Worm (Caenorhabditis elegans) whole organism, early embryonic: ENCODE measurements around the gene rpl-36.
A peak's percentile ranks its signal among the peaks of the same experiment; 100 is the strongest.

Experiments used
- B0310.2 ChIP-seq: sonication (generic microtip); optimal IDR thresholded peaks from 2 replicates; lab custom pipeline; 2016; ENCODE audit warnings: mild to moderate bottlenecking, missing genetic modification characterization, missing compliant biosample characterization
- F13C5.2 ChIP-seq: sonication (generic microtip); optimal IDR thresholded peaks from 2 replicates; lab custom pipeline; 2017; ENCODE audit warnings: mild to moderate bottlenecking, missing genetic modification characterization, inconsistent platforms, missing compliant biosample characterization
- aly-1 ChIP-seq: sonication (generic microtip); optimal IDR thresholded peaks from 2 replicates; lab custom pipeline; 2016; ENCODE audit warnings: missing genetic modification characterization, missing compliant biosample characterization
- ama-1 ChIP-seq: fragments of 150-350 bp; optimal IDR thresholded peaks from 2 replicates; lab custom pipeline; 2014
- ceh-13 ChIP-seq: fragments of 200-800 bp; sonication (Bioruptor generic); optimal IDR thresholded peaks from 2 replicates; lab custom pipeline; 2018; ENCODE audit warnings: mild to moderate bottlenecking, missing genetic modification characterization, missing compliant biosample characterization
- ceh-36 ChIP-seq: sonication (generic microtip); optimal IDR thresholded peaks from 2 replicates; lab custom pipeline; 2016; ENCODE audit warnings: missing genetic modification characterization, inconsistent platforms, missing compliant biosample characterization
- ets-7 ChIP-seq: sonication (generic microtip); optimal IDR thresholded peaks from 2 replicates; lab custom pipeline; 2016; ENCODE audit warnings: missing genotype, missing genetic modification characterization, missing compliant biosample characterization
- flt-1 ChIP-seq: fragments of 200-800 bp; sonication (Bioruptor generic); IDR thresholded peaks from 2 replicates; pipeline ENCODE4 v1.3.6; 2022; ENCODE audit warnings: missing genetic modification characterization, missing compliant biosample characterization
- hmbx-1 ChIP-seq: sonication (generic microtip); optimal IDR thresholded peaks from 2 replicates; lab custom pipeline; 2016; ENCODE audit warnings: mild to moderate bottlenecking, missing genetic modification characterization, missing compliant biosample characterization
- hmg-4 ChIP-seq: fragments of 200-800 bp; sonication (Bioruptor generic); optimal IDR thresholded peaks from 2 replicates; lab custom pipeline; 2018; ENCODE audit warnings: mild to moderate bottlenecking, missing genetic modification characterization, missing compliant biosample characterization
- hnd-1 ChIP-seq: sonication (generic microtip); optimal IDR thresholded peaks from 2 replicates; lab custom pipeline; 2016; ENCODE audit warnings: missing genetic modification characterization, missing compliant biosample characterization
- pes-1 ChIP-seq: fragments of 200-800 bp; sonication (Bioruptor generic); IDR thresholded peaks from 2 replicates; pipeline ENCODE4 v1.3.6; 2022; ENCODE audit warnings: missing genetic modification reagents, missing genetic modification characterization, missing compliant biosample characterization
- scrt-1 ChIP-seq: fragments of 200-800 bp; sonication (Bioruptor generic); IDR thresholded peaks from 2 replicates; pipeline ENCODE4 v1.3.6; 2022; ENCODE audit warnings: missing genetic modification characterization, missing compliant biosample characterization
- sea-1 ChIP-seq: fragments of 200-800 bp; sonication (Bioruptor generic); conservative IDR thresholded peaks from 2 replicates; pipeline ENCODE4 v1.3.6; 2022; ENCODE audit warnings: missing genetic modification characterization, missing compliant biosample characterization
- tbx-11 ChIP-seq: fragments of 200-800 bp; sonication (Bioruptor generic); IDR thresholded peaks from 2 replicates; pipeline ENCODE4 v1.3.6; 2022; ENCODE audit warnings: missing genetic modification characterization, missing compliant biosample characterization
- tbx-37 ChIP-seq: fragments of 200-800 bp; sonication (Bioruptor generic); conservative IDR thresholded peaks from 2 replicates; pipeline ENCODE4 v1.3.6; 2022; ENCODE audit warnings: missing genetic modification reagents, missing genetic modification characterization, missing compliant biosample characterization
- tra-4 ChIP-seq: sonication (generic microtip); optimal IDR thresholded peaks from 2 replicates; lab custom pipeline; 2017; ENCODE audit warnings: missing genetic modification characterization, missing compliant biosample characterization

Gene rpl-36

DNA sequence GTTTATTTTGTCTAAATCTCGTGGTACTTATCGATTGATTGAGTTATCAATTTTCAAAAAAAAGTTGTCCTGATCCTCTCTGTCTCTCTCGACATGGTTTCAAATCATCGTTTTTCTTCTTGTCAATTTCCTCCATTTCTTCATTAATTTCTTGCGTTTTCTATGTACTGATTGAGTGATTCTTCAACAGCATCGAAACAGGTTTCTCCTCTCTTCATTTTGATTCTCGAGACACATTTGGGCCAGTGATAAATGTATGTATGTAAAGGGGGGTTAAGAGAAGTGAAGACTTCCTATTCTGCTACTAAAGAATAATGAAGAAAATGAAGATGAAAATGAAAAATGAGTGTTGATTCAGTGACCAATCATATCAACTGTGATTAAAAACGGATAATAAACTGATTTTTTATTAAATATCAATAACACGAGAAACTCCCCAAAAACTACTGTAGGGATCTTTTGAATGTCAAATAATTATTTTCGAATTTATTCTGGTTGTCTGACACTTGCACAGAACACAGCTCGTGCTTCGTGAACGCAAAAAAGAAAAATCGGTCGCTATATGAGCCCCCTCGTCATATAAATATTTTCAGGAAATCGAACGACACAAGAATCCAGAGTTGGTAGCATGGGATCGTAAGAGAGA, 23.2 kb downstream of the rpl-36 start:
- TF ChIP-seq ceh-13 (GFP tag; lab: Kevin White, UChicago) (no peak), ceh-36 (tag; lab: Kevin White, UChicago) (no peak), tbx-37 (GFP tag; lab: Robert Waterston, UW) (no peak), B0310.2 (no peak)

DNA sequence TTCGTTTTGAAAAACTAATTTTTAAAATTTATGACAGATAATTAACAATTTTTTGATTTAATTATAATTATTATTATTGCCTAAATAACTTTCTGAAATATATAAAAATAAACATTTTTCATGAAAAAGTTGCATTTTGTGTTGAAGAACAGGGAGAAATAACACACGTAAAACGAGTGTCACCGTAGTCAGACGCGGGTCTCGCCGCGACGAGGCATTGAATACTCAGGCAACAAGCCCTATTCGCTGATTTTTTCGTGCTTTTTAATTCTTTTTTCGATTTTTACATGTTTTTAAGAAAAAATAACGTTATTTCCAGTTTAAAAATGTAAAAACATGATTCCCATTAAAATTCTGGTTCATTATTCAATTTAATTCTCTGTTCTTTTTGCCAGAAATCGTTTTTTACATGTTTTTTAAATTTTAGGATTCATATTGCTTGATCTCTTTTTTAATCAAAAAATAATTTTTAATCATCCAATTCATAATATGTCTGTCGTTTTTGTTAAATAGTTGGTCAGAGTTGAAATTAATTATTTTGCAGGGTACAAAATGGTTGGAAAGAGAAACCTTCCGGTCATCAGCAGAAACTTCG, 27.9 kb downstream of the rpl-36 start, which contains the start of gene rpl-6:
Gene rpl-6 (plus strand): TSS at position 545 of the 595 bp plus-strand sequence.
- TF ChIP-seq F13C5.2 (peak; percentile 69), ets-7 (no peak)

DNA sequence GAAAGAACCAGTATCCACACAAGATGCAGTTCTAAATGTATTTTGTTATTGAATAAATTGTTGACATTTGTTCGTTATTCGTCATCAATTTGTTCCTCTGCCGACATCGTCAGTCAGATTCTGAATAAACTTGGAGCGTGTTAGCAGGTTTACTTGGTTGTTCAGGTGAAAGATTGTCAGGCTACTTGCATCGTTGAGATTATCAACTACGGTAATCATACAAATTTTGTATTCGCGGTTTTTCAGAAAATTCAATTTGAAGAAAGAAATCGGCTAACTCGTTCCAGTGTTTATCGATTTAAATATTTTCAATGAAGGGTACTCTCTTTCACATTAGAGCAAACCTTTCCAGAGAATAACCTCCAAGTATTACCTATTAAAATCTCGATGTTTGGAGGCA, 29.7 kb downstream of the rpl-36 start, which contains the start of gene R151.2:
Gene R151.2 (plus strand): TSS at position 247 of the 400 bp plus-strand sequence.
- TF ChIP-seq hmg-4 (GFP tag; lab: Kevin White, UChicago), result no peak
- no peak for TF ChIP-seq hmbx-1 (tag; lab: Kevin White, UChicago)
- TF ChIP-seq tbx-37 (GFP tag; lab: Robert Waterston, UW), result no peak
- no peak for TF ChIP-seq B0310.2
- no peak for TF ChIP-seq ama-1 (lab: Kevin White, UChicago)
- no peak for TF ChIP-seq ceh-13 (GFP tag; lab: Kevin White, UChicago)
- no peak for TF ChIP-seq F13C5.2
- no peak for TF ChIP-seq pes-1
- TF ChIP-seq tra-4 (tag; lab: Kevin White, UChicago), result no peak

DNA sequence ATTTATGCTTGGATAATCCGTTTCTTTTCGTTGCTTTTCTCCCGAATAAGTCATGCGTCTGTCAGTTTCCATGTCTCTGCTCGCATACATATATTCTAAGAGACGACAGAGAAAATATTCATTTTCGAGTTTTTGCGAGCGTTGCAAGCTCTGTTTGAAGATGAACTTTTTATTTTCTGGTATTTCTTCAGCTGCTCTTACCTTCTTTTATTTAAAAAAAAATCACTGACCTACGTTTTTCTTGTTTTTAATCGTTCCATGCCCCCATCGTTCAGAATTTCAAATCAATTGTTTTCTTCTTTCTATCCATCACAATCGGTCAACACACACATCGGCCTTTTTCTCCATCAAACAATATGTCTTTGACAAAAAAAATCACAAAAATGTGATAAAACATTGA, 30.4 kb downstream of the rpl-36 start:
- TF ChIP-seq B0310.2, result no peak
- TF ChIP-seq pes-1, result no peak
- no peak for TF ChIP-seq F13C5.2
- no peak for TF ChIP-seq scrt-1
- no peak for TF ChIP-seq hmbx-1 (tag; lab: Kevin White, UChicago)
- TF ChIP-seq hnd-1 (tag; lab: Kevin White, UChicago), result no peak
- no peak for TF ChIP-seq hmg-4 (GFP tag; lab: Kevin White, UChicago)
- TF ChIP-seq ama-1 (lab: Kevin White, UChicago), result no peak
- TF ChIP-seq ceh-36 (tag; lab: Kevin White, UChicago), result no peak
- TF ChIP-seq tra-4 (tag; lab: Kevin White, UChicago), result no peak
- no peak for TF ChIP-seq sea-1 (GFP tag; lab: Robert Waterston, UW)
- TF ChIP-seq tbx-37 (GFP tag; lab: Robert Waterston, UW), result no peak
- no peak for TF ChIP-seq ceh-13 (GFP tag; lab: Kevin White, UChicago)
- TF ChIP-seq tbx-11 (GFP tag; lab: Robert Waterston, UW), result no peak
- TF ChIP-seq flt-1 (GFP tag; lab: Robert Waterston, UW), result no peak
- TF ChIP-seq aly-1 (tag; lab: Kevin White, UChicago), result no peak
- TF ChIP-seq ets-7, result no peak

DNA sequence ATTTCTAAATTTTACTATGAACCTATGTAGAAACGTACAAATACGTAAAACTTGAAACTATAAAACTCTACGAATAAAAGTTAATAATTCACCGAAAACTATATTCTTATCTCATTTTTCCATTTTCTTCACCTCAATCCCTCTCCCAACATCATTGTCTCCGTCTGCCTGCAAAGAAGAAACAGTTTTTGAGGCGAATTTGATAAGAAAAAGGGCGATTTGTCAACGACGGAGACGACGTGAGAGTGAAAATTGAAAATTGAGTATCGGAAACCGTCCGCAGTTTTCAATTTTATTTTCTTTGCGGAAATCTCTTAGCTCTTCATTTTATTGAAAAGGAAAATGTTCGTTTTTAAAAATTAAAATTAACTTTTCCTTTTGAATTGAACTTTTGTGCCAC, 32.0 kb downstream of the rpl-36 start:
- TF ChIP-seq hnd-1 (tag; lab: Kevin White, UChicago) (no peak), B0310.2 (no peak), ceh-13 (GFP tag; lab: Kevin White, UChicago) (no peak), ceh-36 (tag; lab: Kevin White, UChicago) (no peak), aly-1 (tag; lab: Kevin White, UChicago) (no peak), scrt-1 (no peak), flt-1 (GFP tag; lab: Robert Waterston, UW) (no peak), sea-1 (GFP tag; lab: Robert Waterston, UW) (no peak), F13C5.2 (no peak), tbx-37 (GFP tag; lab: Robert Waterston, UW) (no peak), hmbx-1 (tag; lab: Kevin White, UChicago) (no peak), tra-4 (tag; lab: Kevin White, UChicago) (no peak), ets-7 (no peak), tbx-11 (GFP tag; lab: Robert Waterston, UW) (no peak), hmg-4 (GFP tag; lab: Kevin White, UChicago) (no peak), ama-1 (lab: Kevin White, UChicago) (no peak)

DNA sequence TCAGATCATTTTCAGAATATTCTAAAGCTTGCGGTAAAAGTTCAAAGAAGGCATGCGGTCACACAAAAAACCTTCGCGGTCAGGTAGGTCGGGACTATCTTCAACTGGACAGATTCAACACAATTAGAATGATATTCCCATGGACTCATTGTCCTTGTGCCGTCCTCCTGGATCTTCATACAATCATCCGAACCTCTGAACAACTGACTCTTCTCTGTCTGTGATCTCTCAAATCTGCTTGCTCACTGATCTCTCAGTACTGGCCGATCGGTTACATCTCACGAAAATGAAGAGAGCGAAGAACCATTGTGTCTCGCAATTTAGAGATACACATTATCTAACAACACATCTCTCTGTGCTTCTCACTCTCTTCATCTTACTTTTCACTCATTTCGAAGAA, 35.5 kb downstream of the rpl-36 start:
- TF ChIP-seq ceh-13 (GFP tag; lab: Kevin White, UChicago) (no peak), F13C5.2 (no peak)

DNA sequence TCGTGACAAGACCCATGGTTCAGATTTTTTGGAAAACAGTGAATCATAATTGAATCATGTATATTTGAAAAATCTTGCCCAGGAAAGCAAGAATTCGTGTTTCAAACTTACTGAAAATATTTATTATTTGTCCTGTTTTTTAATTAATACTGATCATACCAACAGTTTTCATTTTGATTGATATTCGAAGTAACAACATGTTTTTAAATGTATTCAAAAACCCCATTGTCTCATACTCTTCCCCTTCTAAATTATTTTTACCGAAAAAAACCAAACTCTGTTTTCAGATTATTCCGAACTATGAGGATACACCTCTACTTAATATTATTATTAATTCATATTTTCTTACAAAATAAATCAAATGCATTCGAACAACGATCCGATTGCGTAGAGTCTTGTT, 36.2 kb downstream of the rpl-36 start, which contains the start of gene R151.1:
Gene R151.1 (plus strand): TSS at position 301 of the 400 bp plus-strand sequence.
- TF ChIP-seq tbx-11 (GFP tag; lab: Robert Waterston, UW), result no peak
- TF ChIP-seq F13C5.2, result no peak
- no peak for TF ChIP-seq hmbx-1 (tag; lab: Kevin White, UChicago)
- no peak for TF ChIP-seq ceh-36 (tag; lab: Kevin White, UChicago)
- TF ChIP-seq tra-4 (tag; lab: Kevin White, UChicago), result no peak

DNA sequence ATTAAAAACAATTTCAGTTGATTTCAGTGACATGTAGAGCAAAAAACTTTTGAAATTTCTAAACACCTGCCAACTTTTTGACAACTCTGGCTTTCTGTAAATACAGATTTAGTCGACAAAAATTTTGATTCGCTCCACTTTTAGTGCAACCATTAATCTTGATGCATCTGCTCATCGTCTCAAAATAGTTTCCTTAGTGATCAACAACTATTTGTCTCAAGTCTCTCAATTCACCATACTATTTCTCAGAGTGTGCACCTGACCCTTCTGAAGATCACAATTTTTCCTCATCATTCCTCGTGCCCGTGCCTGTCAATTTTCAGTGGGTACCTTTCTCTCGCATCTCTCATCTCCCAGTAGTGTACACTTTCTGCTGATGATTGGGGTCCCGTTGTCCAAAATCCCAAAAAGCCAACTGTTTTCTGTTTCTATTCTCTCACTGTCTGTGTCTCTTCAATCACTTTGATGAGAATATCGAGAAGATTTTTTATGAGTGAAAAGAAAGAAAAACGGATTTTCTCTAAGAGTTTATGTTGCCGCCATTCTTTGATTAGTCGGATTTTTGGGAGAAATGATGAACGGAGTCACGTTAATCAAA, 37.0 kb downstream of the rpl-36 start:
- TF ChIP-seq hnd-1 (tag; lab: Kevin White, UChicago), result no peak
- no peak for TF ChIP-seq F13C5.2
- TF ChIP-seq hmg-4 (GFP tag; lab: Kevin White, UChicago), result no peak
- TF ChIP-seq ceh-13 (GFP tag; lab: Kevin White, UChicago), result no peak
